Fruit fly (Drosophila melanogaster) whole organism, embryonic: ENCODE results near the gene CG42237.

Source experiments
- B-H1 ChIP-seq: fragments of 200-800 bp; sonication (Bioruptor generic); IDR thresholded peaks from 3 replicates; pipeline ENCODE4 v1.3.6; 2022; ENCODE audit warnings: missing biosample characterization, missing genetic modification characterization
- CG10209 ChIP-seq: fragments of 200-800 bp; sonication (Bioruptor generic); optimal IDR thresholded peaks from 3 replicates; lab custom pipeline; 2017; ENCODE audit warnings: missing biosample characterization, mild to moderate bottlenecking, missing genetic modification characterization, missing genetic modification reagents
- CG1024 ChIP-seq: fragments of 200-800 bp; sonication (Bioruptor generic); IDR thresholded peaks from 2 replicates; pipeline ENCODE4 v1.3.6; 2022; ENCODE audit warnings: missing biosample characterization, missing genetic modification characterization
- CG10321 ChIP-seq: fragments of 200-800 bp; sonication (Bioruptor generic); IDR thresholded peaks from 2 replicates; pipeline ENCODE4 v1.3.6; 2022; ENCODE audit warnings: missing biosample characterization, missing genetic modification characterization
- CG10979 ChIP-seq: fragments of 200-800 bp; sonication (Bioruptor generic); optimal IDR thresholded peaks from 2 replicates; lab custom pipeline; 2018; ENCODE audit warnings: missing biosample characterization, mild to moderate bottlenecking, missing genetic modification characterization, moderate library complexity
- CG12155 ChIP-seq: fragments of 200-800 bp; sonication (Bioruptor generic); optimal IDR thresholded peaks from 3 replicates; lab custom pipeline; 2016; ENCODE audit warnings: missing biosample characterization, missing genetic modification characterization
- CG12299 ChIP-seq: fragments of 200-800 bp; sonication (Bioruptor generic); optimal IDR thresholded peaks from 2 replicates; lab custom pipeline; 2018; ENCODE audit warnings: missing biosample characterization, mild to moderate bottlenecking, missing genetic modification characterization
- CG12769 ChIP-seq: fragments of 200-800 bp; sonication (Bioruptor generic); optimal IDR thresholded peaks from 2 replicates; lab custom pipeline; 2019; ENCODE audit warnings: missing biosample characterization, mild to moderate bottlenecking, missing genetic modification characterization, moderate library complexity
- CG13296 ChIP-seq: fragments of 200-800 bp; sonication (Bioruptor generic); optimal IDR thresholded peaks from 3 replicates; lab custom pipeline; 2018; ENCODE audit warnings: missing biosample characterization, mild to moderate bottlenecking, missing genetic modification characterization
- CG15696 ChIP-seq: fragments of 200-800 bp; sonication (Bioruptor generic); optimal IDR thresholded peaks from 2 replicates; lab custom pipeline; 2019; ENCODE audit warnings: missing biosample characterization, mild to moderate bottlenecking, missing genetic modification characterization, moderate library complexity
- CG17359 ChIP-seq: fragments of 200-800 bp; sonication (Bioruptor generic); optimal IDR thresholded peaks from 3 replicates; lab custom pipeline; 2018; ENCODE audit warnings: missing biosample characterization, mild to moderate bottlenecking, missing genetic modification characterization, moderate library complexity
- CG17568 ChIP-seq: fragments of 200-800 bp; sonication (Bioruptor generic); optimal IDR thresholded peaks from 2 replicates; lab custom pipeline; 2018; ENCODE audit warnings: missing biosample characterization, mild to moderate bottlenecking, missing genetic modification characterization, moderate library complexity
- CG17912 ChIP-seq: fragments of 200-800 bp; sonication (Bioruptor generic); optimal IDR thresholded peaks from 2 replicates; lab custom pipeline; 2018; ENCODE audit warnings: missing biosample characterization, mild to moderate bottlenecking, missing genetic modification characterization
- CG1832 ChIP-seq: fragments of 200-800 bp; sonication (Bioruptor generic); optimal IDR thresholded peaks from 2 replicates; lab custom pipeline; 2017; ENCODE audit warnings: missing biosample characterization, mild to moderate bottlenecking, missing genetic modification characterization, inconsistent platforms
- CG18476 ChIP-seq: fragments of 200-800 bp; sonication (Bioruptor generic); optimal IDR thresholded peaks from 2 replicates; lab custom pipeline; 2016; ENCODE audit warnings: missing biosample characterization, mild to moderate bottlenecking, missing genetic modification characterization
- CG30431 ChIP-seq: fragments of 200-800 bp; sonication (Bioruptor generic); optimal IDR thresholded peaks from 2 replicates; lab custom pipeline; 2017; ENCODE audit warnings: missing biosample characterization, missing genetic modification characterization
- CG3065 ChIP-seq: fragments of 200-800 bp; sonication (Bioruptor generic); optimal IDR thresholded peaks from 2 replicates; lab custom pipeline; 2016; ENCODE audit warnings: missing biosample characterization, missing genetic modification characterization
- CG31365 ChIP-seq: fragments of 200-800 bp; sonication (Bioruptor generic); optimal IDR thresholded peaks from 2 replicates; lab custom pipeline; 2018; ENCODE audit warnings: missing biosample characterization, mild to moderate bottlenecking, missing genetic modification characterization
- CG4617 ChIP-seq: fragments of 200-800 bp; sonication (Bioruptor generic); optimal IDR thresholded peaks from 3 replicates; lab custom pipeline; 2016; ENCODE audit warnings: missing biosample characterization, missing genetic modification characterization, borderline replicate concordance
- CG4854 ChIP-seq: fragments of 200-800 bp; sonication (Bioruptor generic); optimal IDR thresholded peaks from 2 replicates; lab custom pipeline; 2016; ENCODE audit warnings: missing biosample characterization, missing genetic modification characterization, inconsistent platforms
- CG6175 ChIP-seq: fragments of 200-800 bp; sonication (Bioruptor generic); IDR thresholded peaks from 3 replicates; pipeline ENCODE4 v1.3.6; 2022; ENCODE audit warnings: missing biosample characterization, missing genetic modification characterization
- CG6689 ChIP-seq: fragments of 200-800 bp; sonication (Bioruptor generic); IDR thresholded peaks from 2 replicates; pipeline ENCODE4 v1.3.6; 2022; ENCODE audit warnings: missing biosample characterization, missing genetic modification characterization
- CG7786 ChIP-seq: fragments of 200-800 bp; sonication (Bioruptor generic); optimal IDR thresholded peaks from 2 replicates; lab custom pipeline; 2016; ENCODE audit warnings: missing biosample characterization, missing genetic modification characterization
- CG8290 ChIP-seq, 3 experiments: fragments of 200-800 bp; sonication (Bioruptor generic); optimal IDR thresholded peaks; 2 replicates each; lab custom pipeline; 2016 to 2019; ENCODE audit warnings: missing biosample characterization in 3 of 3, missing genetic modification characterization in 3 of 3, mild to moderate bottlenecking in 2 of 3, moderate library complexity in 1 of 3
- CG8944 ChIP-seq: fragments of 200-800 bp; sonication (Bioruptor generic); optimal IDR thresholded peaks from 3 replicates; lab custom pipeline; 2016; ENCODE audit warnings: missing biosample characterization, missing genetic modification characterization
- HLH4C ChIP-seq: fragments of 200-800 bp; sonication (Bioruptor generic); IDR thresholded peaks from 3 replicates; pipeline ENCODE4 v1.3.6; 2022; ENCODE audit warnings: missing biosample characterization, missing genetic modification characterization; ENCODE audit not compliant: partially characterized antibody
- HLH54F ChIP-seq: fragments of 200-800 bp; sonication (Bioruptor generic); optimal IDR thresholded peaks from 3 replicates; lab custom pipeline; 2016; ENCODE audit warnings: missing biosample characterization, missing genetic modification characterization
- MBD-R2 ChIP-seq: fragments of 200-800 bp; sonication (Bioruptor generic); IDR thresholded peaks from 2 replicates; pipeline ENCODE4 v1.3.6; 2022; ENCODE audit warnings: missing biosample characterization, missing genetic modification characterization
- Nf-YC ChIP-seq: fragments of 200-800 bp; optimal IDR thresholded peaks from 3 replicates; lab custom pipeline; 2019; ENCODE audit warnings: missing biosample characterization, mild to moderate bottlenecking, missing genetic modification characterization, moderate library complexity
- Poxn ChIP-seq: fragments of 200-800 bp; sonication (Bioruptor generic); IDR thresholded peaks from 2 replicates; pipeline ENCODE4 v1.3.6; 2022; ENCODE audit warnings: missing biosample characterization, missing genetic modification characterization
- Sin3A ChIP-seq: fragments of >200 bp; optimal IDR thresholded peaks from 2 replicates; lab custom pipeline; 2018
- ab ChIP-seq: fragments of 200-800 bp; sonication (Bioruptor generic); optimal IDR thresholded peaks from 2 replicates; lab custom pipeline; 2016; ENCODE audit warnings: missing biosample characterization, missing genetic modification characterization
- ase ChIP-seq: fragments of 200-800 bp; sonication (Bioruptor generic); IDR thresholded peaks from 3 replicates; pipeline ENCODE4 v1.3.6; 2022; ENCODE audit warnings: missing biosample characterization, missing genetic modification characterization
- ash1 ChIP-seq: fragments of 200-800 bp; sonication (Bioruptor generic); optimal IDR thresholded peaks from 2 replicates; lab custom pipeline; 2018; ENCODE audit warnings: missing biosample characterization, mild to moderate bottlenecking, missing genetic modification characterization
- cas ChIP-seq: fragments of 200-800 bp; sonication (Bioruptor generic); IDR thresholded peaks from 2 replicates; pipeline ENCODE4 v1.3.6; 2022; ENCODE audit warnings: missing biosample characterization, missing genetic modification characterization
- dan ChIP-seq: fragments of 200-800 bp; sonication (Bioruptor generic); IDR thresholded peaks from 2 replicates; pipeline ENCODE4 v1.3.6; 2022; ENCODE audit warnings: missing biosample characterization, missing genetic modification characterization
- fd3F ChIP-seq: fragments of 200-800 bp; sonication (Bioruptor generic); optimal IDR thresholded peaks from 2 replicates; lab custom pipeline; 2018; ENCODE audit warnings: missing biosample characterization, mild to moderate bottlenecking, missing genetic modification characterization, moderate library complexity
- gcm ChIP-seq: fragments of 200-800 bp; sonication (Bioruptor generic); optimal IDR thresholded peaks from 2 replicates; lab custom pipeline; 2019; ENCODE audit warnings: missing biosample characterization, mild to moderate bottlenecking, missing genetic modification characterization, moderate library complexity
- gro ChIP-seq: fragments of 200-800 bp; sonication (Bioruptor generic); optimal IDR thresholded peaks from 2 replicates; lab custom pipeline; 2016; ENCODE audit warnings: missing biosample characterization, missing genetic modification characterization
- gsb-n ChIP-seq: fragments of 200-800 bp; sonication (Bioruptor generic); optimal IDR thresholded peaks from 3 replicates; lab custom pipeline; 2018; ENCODE audit warnings: missing biosample characterization, mild to moderate bottlenecking, missing genetic modification characterization
- hbn ChIP-seq: fragments of 200-800 bp; sonication (Bioruptor generic); IDR thresholded peaks from 2 replicates; pipeline ENCODE4 v1.3.6; 2022; ENCODE audit warnings: missing biosample characterization, missing genetic modification characterization; ENCODE audit not compliant: partially characterized antibody
- insv ChIP-seq, 2 experiments: fragments of 200-800 bp; sonication (Bioruptor generic); optimal IDR thresholded peaks; 3 replicates each; lab custom pipeline; 2016 to 2018; ENCODE audit warnings: missing biosample characterization in 2 of 2, missing genetic modification characterization in 2 of 2
- lmd ChIP-seq: fragments of 200-800 bp; sonication (Bioruptor generic); IDR thresholded peaks from 2 replicates; pipeline ENCODE4 v1.3.6; 2022; ENCODE audit warnings: missing biosample characterization, missing genetic modification characterization
- psq ChIP-seq: fragments of 200-800 bp; sonication (Bioruptor generic); optimal IDR thresholded peaks from 2 replicates; lab custom pipeline; 2017; ENCODE audit warnings: missing biosample characterization, missing genetic modification characterization
- row ChIP-seq: fragments of 200-800 bp; sonication (Bioruptor generic); IDR thresholded peaks from 3 replicates; pipeline ENCODE4 v1.3.6; 2022; ENCODE audit warnings: missing biosample characterization, missing genetic modification characterization
- run ChIP-seq: fragments of 200-800 bp; sonication (Bioruptor generic); optimal IDR thresholded peaks from 3 replicates; lab custom pipeline; 2018; ENCODE audit warnings: missing biosample characterization, mild to moderate bottlenecking, missing genetic modification characterization
- seq ChIP-seq: fragments of 200-800 bp; sonication (Bioruptor generic); IDR thresholded peaks from 2 replicates; pipeline ENCODE4 v1.3.6; 2022; ENCODE audit warnings: missing biosample characterization, missing genetic modification characterization
- sob ChIP-seq: fragments of 200-800 bp; sonication (Bioruptor generic); IDR thresholded peaks from 2 replicates; pipeline ENCODE4 v1.3.6; 2022; ENCODE audit warnings: missing biosample characterization, missing genetic modification characterization
- twi ChIP-seq: fragments of 200-800 bp; optimal IDR thresholded peaks from 2 replicates; lab custom pipeline; 2019; ENCODE audit warnings: missing biosample characterization, mild to moderate bottlenecking, missing genetic modification characterization, moderate library complexity
- vfl ChIP-seq: fragments of 200-800 bp; sonication (Bioruptor generic); optimal IDR thresholded peaks from 2 replicates; lab custom pipeline; 2016; ENCODE audit warnings: missing biosample characterization, missing genetic modification characterization
- vnd ChIP-seq: fragments of 200-800 bp; sonication (Bioruptor generic); IDR thresholded peaks from 3 replicates; pipeline ENCODE4 v1.3.6; 2022; ENCODE audit warnings: missing biosample characterization, missing genetic modification characterization; ENCODE audit not compliant: partially characterized antibody

Gene CG42237

DNA sequence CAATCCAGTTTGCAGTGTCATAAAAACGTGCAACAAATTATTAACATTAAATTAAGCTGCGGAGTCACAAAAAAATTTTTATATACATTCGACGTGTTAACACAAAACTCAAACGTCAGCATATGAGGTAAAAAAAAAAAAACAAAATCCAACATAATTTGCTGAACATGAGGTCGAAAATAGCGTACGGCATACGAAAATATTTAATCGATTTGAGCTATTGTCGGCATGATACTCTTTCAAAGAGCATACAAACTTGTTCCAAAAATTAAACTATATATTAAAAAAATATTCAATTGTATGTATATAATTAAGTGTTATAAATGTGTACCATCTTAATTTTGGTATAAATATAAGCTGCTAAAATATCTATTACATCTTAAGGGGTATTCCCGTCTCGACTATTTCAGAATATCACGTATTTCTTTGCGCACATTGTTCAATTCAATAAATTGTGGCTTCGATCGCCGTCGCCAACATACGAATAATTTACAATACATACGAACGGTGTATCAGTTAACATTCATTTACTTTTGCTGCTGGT lies 5.3 kb upstream of the CG42237 start (continued):
- TF ChIP-seq gsb-n (tag; lab: Kevin White, UChicago) = peak; percentile 19
- TF ChIP-seq CG17568 (GFP tag; lab: Kevin White, UChicago) = no peak
- TF ChIP-seq lmd (GFP tag; lab: Robert Waterston, UW) = peak; percentile 63
- no peak for TF ChIP-seq vfl (GFP tag; lab: Kevin White, UChicago)
- TF ChIP-seq CG7786 (GFP tag; lab: Kevin White, UChicago) = no peak
- no peak for TF ChIP-seq CG8944 (GFP tag; lab: Kevin White, UChicago)
- no peak for TF ChIP-seq gcm (GFP tag; lab: Kevin White, UChicago)
- no peak for TF ChIP-seq CG8290 (GFP tag; optimal IDR thresholded peaks at IDR 0.05; lab: Kevin White, UChicago)
- TF ChIP-seq CG8290 (tag; optimal IDR thresholded peaks at IDR 0.05; lab: Kevin White, UChicago) = no peak
- TF ChIP-seq seq (GFP tag; lab: Robert Waterston, UW) = no peak
- no peak for TF ChIP-seq CG30431
- TF ChIP-seq Poxn = no peak
- TF ChIP-seq dan (GFP tag; lab: Robert Waterston, UW) = no peak
- TF ChIP-seq fd3F (GFP tag; lab: Kevin White, UChicago) = peak; percentile 51
- 0 out of 2 replicates have a peak, but pooled peaks have one; percentile 46 for TF ChIP-seq sob
- TF ChIP-seq gro = no peak
- no peak for TF ChIP-seq CG12299 (tag; lab: Kevin White, UChicago)
- TF ChIP-seq twi = no peak
- TF ChIP-seq insv (GFP tag; optimal IDR thresholded peaks at IDR 0.05; lab: Kevin White, UChicago) = no peak
- TF ChIP-seq CG4854 (GFP tag; lab: Kevin White, UChicago) = no peak
- peak; percentile 49 for TF ChIP-seq B-H1
- TF ChIP-seq MBD-R2 = peak; percentile 31; the same call in 1 of the 2 replicates
- TF ChIP-seq HLH54F (GFP tag; lab: Kevin White, UChicago) = no peak
- no peak for TF ChIP-seq vnd
- TF ChIP-seq row (GFP tag; lab: Robert Waterston, UW) = peak; percentile 81
- TF ChIP-seq run = no peak
- peak; percentile 64 for TF ChIP-seq CG17359 (tag; lab: Kevin White, UChicago)
- no peak for TF ChIP-seq hbn
- TF ChIP-seq CG10321 (GFP tag; lab: Robert Waterston, UW) = peak; percentile 44; the same call in 1 of the 2 replicates
- peak; percentile 38 for TF ChIP-seq CG12769
- TF ChIP-seq CG17912 = no peak
- TF ChIP-seq cas = no peak
- TF ChIP-seq psq (GFP tag; lab: Kevin White, UChicago) = no peak
- no peak for TF ChIP-seq HLH4C (GFP tag; lab: Robert Waterston, UW)
- 0 out of 3 replicates have a peak, but pooled peaks have one; percentile 31 for TF ChIP-seq ase (GFP tag; lab: Robert Waterston, UW)
- no peak for TF ChIP-seq CG31365
- TF ChIP-seq ash1 (GFP tag; lab: Kevin White, UChicago) = no peak
- TF ChIP-seq CG15696 = no peak
- peak; percentile 38; the same call in 1 of the 2 replicates for TF ChIP-seq CG6689 (GFP tag; lab: Robert Waterston, UW)
- TF ChIP-seq CG3065 (GFP tag; lab: Kevin White, UChicago) = no peak
- no peak for TF ChIP-seq CG1832 (GFP tag; lab: Kevin White, UChicago)
- TF ChIP-seq CG12155 (GFP tag; lab: Kevin White, UChicago) = peak; percentile 8
- no peak for TF ChIP-seq CG1024 (GFP tag; lab: Robert Waterston, UW)
- TF ChIP-seq CG18476 (GFP tag; lab: Kevin White, UChicago) = no peak
- no peak for TF ChIP-seq ab (GFP tag; lab: Kevin White, UChicago)
- peak; percentile 42 for TF ChIP-seq CG10209 (GFP tag; lab: Kevin White, UChicago)
- TF ChIP-seq Nf-YC (tag; lab: Kevin White, UChicago) = no peak
- peak; percentile 18 for TF ChIP-seq CG10979 (tag; lab: Kevin White, UChicago)
- TF ChIP-seq CG13296 (GFP tag; lab: Kevin White, UChicago) = peak; percentile 38
- no peak for TF ChIP-seq Sin3A (lab: Kevin White, UChicago)
- TF ChIP-seq CG4617 (GFP tag; lab: Kevin White, UChicago) = no peak
- no peak for TF ChIP-seq CG6175
